Worm (Caenorhabditis elegans) whole organism, L3 larva: ENCODE data around the gene F40H6.5.

Experiments
- R02D3.7 ChIP-seq: fragments of 150-350 bp; optimal IDR thresholded peaks from 2 replicates; lab custom pipeline; 2014; ENCODE audit warnings: missing biosample characterization, missing genetic modification characterization
- ceh-28 ChIP-seq: fragments of 150-350 bp; optimal IDR thresholded peaks from 2 replicates; lab custom pipeline; 2014; ENCODE audit warnings: missing biosample characterization, missing genetic modification reagents, missing genetic modification characterization
- ceh-9 ChIP-seq: sonication (generic microtip); optimal IDR thresholded peaks from 2 replicates; lab custom pipeline; 2018; ENCODE audit warnings: missing biosample characterization, missing genetic modification characterization
- daf-12 ChIP-seq: fragments of 150-350 bp; optimal IDR thresholded peaks from 2 replicates; lab custom pipeline; 2014; ENCODE audit warnings: missing biosample characterization, missing genetic modification reagents, missing genetic modification characterization
- egl-27 ChIP-seq: sonication (generic microtip); optimal IDR thresholded peaks from 4 replicates; lab custom pipeline; 2017; ENCODE audit warnings: missing biosample characterization, missing genetic modification reagents, missing genetic modification characterization
- egl-5 ChIP-seq: fragments of 150-350 bp; optimal IDR thresholded peaks from 2 replicates; lab custom pipeline; 2017; ENCODE audit warnings: missing biosample characterization, missing genetic modification reagents, missing genetic modification characterization, inconsistent platforms
- elt-1 ChIP-seq: fragments of 150-350 bp; optimal IDR thresholded peaks from 2 replicates; lab custom pipeline; 2014; ENCODE audit warnings: missing biosample characterization, missing genetic modification characterization
- elt-3 ChIP-seq, 3 experiments: fragments of 150-350 bp in 1 of 3; sonication (generic microtip) in 2 of 3; optimal IDR thresholded peaks; 2 replicates in 2 of 3; 4 replicates in 1 of 3; lab custom pipeline; 2014 to 2017; ENCODE audit warnings: missing biosample characterization in 3 of 3, missing genetic modification characterization in 3 of 3
- eor-1 ChIP-seq, 2 experiments: fragments of 150-350 bp; optimal IDR thresholded peaks; 2 replicates each; lab custom pipeline; 2014 to 2018; ENCODE audit warnings: missing biosample characterization in 2 of 2, missing genetic modification characterization in 2 of 2
- fkh-10 ChIP-seq: sonication (generic microtip); optimal IDR thresholded peaks from 2 replicates; lab custom pipeline; 2017; ENCODE audit warnings: missing biosample characterization, missing genetic modification reagents, missing genetic modification characterization
- fkh-2 ChIP-seq: fragments of 150-350 bp; optimal IDR thresholded peaks from 2 replicates; lab custom pipeline; 2014; ENCODE audit warnings: missing biosample characterization, missing genetic modification reagents, missing genetic modification characterization
- fos-1 ChIP-seq: fragments of 150-350 bp; optimal IDR thresholded peaks from 2 replicates; lab custom pipeline; 2014; ENCODE audit warnings: missing biosample characterization, missing genetic modification characterization
- hmg-11 ChIP-seq: sonication (generic microtip); optimal IDR thresholded peaks from 2 replicates; lab custom pipeline; 2016; ENCODE audit warnings: missing genetic modification characterization, missing compliant biosample characterization
- jun-1 ChIP-seq: fragments of 150-350 bp; optimal IDR thresholded peaks from 2 replicates; lab custom pipeline; 2014; ENCODE audit warnings: missing biosample characterization, missing genetic modification reagents, missing genetic modification characterization
- lin-15B ChIP-seq: fragments of 150-350 bp; optimal IDR thresholded peaks from 2 replicates; lab custom pipeline; 2014; ENCODE audit warnings: missing biosample characterization, missing genetic modification characterization
- lsy-12 ChIP-seq: sonication (generic microtip); optimal IDR thresholded peaks from 2 replicates; lab custom pipeline; 2016; ENCODE audit warnings: mild to moderate bottlenecking, missing genetic modification characterization, missing compliant biosample characterization
- mdl-1 ChIP-seq: fragments of 150-350 bp; optimal IDR thresholded peaks from 2 replicates; lab custom pipeline; 2014; ENCODE audit warnings: missing biosample characterization, missing genetic modification characterization
- mml-1 ChIP-seq: fragments of 150-350 bp; sonication (generic microtip); optimal IDR thresholded peaks from 3 replicates; lab custom pipeline; 2014; ENCODE audit warnings: missing biosample characterization, missing genetic modification characterization
- nfya-1 ChIP-seq: sonication (generic microtip); optimal IDR thresholded peaks from 2 replicates; lab custom pipeline; 2017; ENCODE audit warnings: missing genetic modification characterization, mild to moderate bottlenecking, missing compliant biosample characterization, antibody characterized with exemption, moderate library complexity; ENCODE audit not compliant: insufficient read depth
- nhr-11 ChIP-seq: fragments of 150-350 bp; optimal IDR thresholded peaks from 2 replicates; lab custom pipeline; 2014; ENCODE audit warnings: missing biosample characterization, missing genetic modification characterization
- nhr-12 ChIP-seq: fragments of 150-350 bp; optimal IDR thresholded peaks from 2 replicates; lab custom pipeline; 2014; ENCODE audit warnings: missing biosample characterization, missing genetic modification characterization
- nhr-237 ChIP-seq: fragments of 150-350 bp; optimal IDR thresholded peaks from 2 replicates; lab custom pipeline; 2014; ENCODE audit warnings: missing biosample characterization, missing genetic modification characterization
- nhr-25 ChIP-seq: sonication (generic microtip); optimal IDR thresholded peaks from 2 replicates; lab custom pipeline; 2017; ENCODE audit warnings: missing biosample characterization, missing genetic modification characterization
- nhr-28 ChIP-seq: fragments of 150-350 bp; optimal IDR thresholded peaks from 2 replicates; lab custom pipeline; 2014; ENCODE audit warnings: missing biosample characterization, missing genetic modification characterization
- nhr-67 ChIP-seq: fragments of 150-350 bp; optimal IDR thresholded peaks from 2 replicates; lab custom pipeline; 2014; ENCODE audit warnings: missing biosample characterization, missing genetic modification characterization
- nhr-77 ChIP-seq: fragments of 150-350 bp; optimal IDR thresholded peaks from 2 replicates; lab custom pipeline; 2014; ENCODE audit warnings: missing biosample characterization, missing genetic modification characterization
- pha-4 ChIP-seq: fragments of 150-350 bp; optimal IDR thresholded peaks from 2 replicates; lab custom pipeline; 2014; ENCODE audit warnings: missing biosample characterization, missing genetic modification reagents, missing genetic modification characterization
- pqm-1 ChIP-seq: fragments of 150-350 bp; optimal IDR thresholded peaks from 2 replicates; lab custom pipeline; 2017; ENCODE audit warnings: missing biosample characterization, missing genetic modification characterization, inconsistent platforms
- snpc-4 ChIP-seq: fragments of 150-350 bp; optimal IDR thresholded peaks from 2 replicates; lab custom pipeline; 2014; ENCODE audit warnings: missing biosample characterization, missing genetic modification characterization
- tbx-2 ChIP-seq: sonication (generic microtip); optimal IDR thresholded peaks from 2 replicates; lab custom pipeline; 2016; ENCODE audit warnings: mild to moderate bottlenecking, missing genetic modification characterization, missing compliant biosample characterization
- unc-39 ChIP-seq: sonication (generic microtip); optimal IDR thresholded peaks from 4 replicates; lab custom pipeline; 2017; ENCODE audit warnings: missing biosample characterization, missing genetic modification characterization
- unc-62 ChIP-seq: fragments of 150-350 bp; sonication (generic microtip); optimal IDR thresholded peaks from 4 replicates; lab custom pipeline; 2014; ENCODE audit warnings: missing biosample characterization, missing genetic modification reagents, missing genetic modification characterization
- zag-1 ChIP-seq: fragments of 150-350 bp; optimal IDR thresholded peaks from 2 replicates; lab custom pipeline; 2014; ENCODE audit warnings: missing biosample characterization, missing genetic modification characterization
- ztf-11 ChIP-seq: fragments of 150-350 bp; optimal IDR thresholded peaks from 2 replicates; lab custom pipeline; 2014; ENCODE audit warnings: missing biosample characterization, missing genetic modification characterization

Gene F40H6.5

ce11 chrIII:6056179-6056578, 573 bp upstream of the F40H6.5 start:
- no peak for TF ChIP-seq nhr-237
- no peak for TF ChIP-seq jun-1 (tag; lab: Kevin White, UChicago)
- no peak for TF ChIP-seq daf-12 (tag; lab: Kevin White, UChicago)
- no peak for TF ChIP-seq fos-1 (tag; lab: Kevin White, UChicago)
- no peak for TF ChIP-seq pha-4 (tag; lab: Kevin White, UChicago)
- no peak for TF ChIP-seq nhr-11 (tag; lab: Kevin White, UChicago)
- TF ChIP-seq hmg-11 (tag; lab: Kevin White, UChicago), result no peak
- TF ChIP-seq, all 47 proteins: peak for 0

- no peak for TF ChIP-seq fkh-2 (tag; lab: Kevin White, UChicago)
- TF ChIP-seq pqm-1 (tag; lab: Kevin White, UChicago), result no peak
- TF ChIP-seq tbx-2 (tag; lab: Kevin White, UChicago), result no peak
- no peak for TF ChIP-seq unc-39
- no peak for TF ChIP-seq ceh-28 (tag; lab: Kevin White, UChicago)
- TF ChIP-seq lin-15B (tag; lab: Kevin White, UChicago), result no peak
- no peak for TF ChIP-seq snpc-4 (tag; lab: Kevin White, UChicago)
- TF ChIP-seq eor-1 (tag; optimal IDR thresholded peaks at IDR 0.05; lab: Kevin White, UChicago), result no peak
Measured at ce11 chrIII:6046881-6047280, 8.7 kb downstream of the F40H6.5 start, which contains the start of gene tbx-11. Gene tbx-11 (minus strand): TSS chrIII:6046981.

- TF ChIP-seq fkh-2 (tag; lab: Kevin White, UChicago) (no peak), nhr-25 (no peak), egl-5 (tag; lab: Kevin White, UChicago) (no peak), ceh-9 (no peak), ztf-11 (tag; lab: Kevin White, UChicago) (no peak), mml-1 (tag; lab: Kevin White, UChicago) (no peak), snpc-4 (tag; lab: Kevin White, UChicago) (no peak), nfya-1 (tag; lab: Kevin White, UChicago) (no peak), unc-62 (GFP tag; lab: Kevin White, UChicago) (no peak)
- TF ChIP-seq, all 47 proteins: peak for 0
Measured at ce11 chrIII:6039370-6039769, 16.2 kb downstream of the F40H6.5 start, which contains the start of gene ift-139. Gene ift-139 (minus strand): TSS chrIII:6039470.

- TF ChIP-seq R02D3.7 (no peak), snpc-4 (tag; lab: Kevin White, UChicago) (no peak), egl-5 (tag; lab: Kevin White, UChicago) (no peak)
Measured at ce11 chrIII:6030483-6030882, 25.1 kb downstream of the F40H6.5 start, which contains the start of gene ZK328.6. Gene ZK328.6 (minus strand): TSS chrIII:6030583.

- no peak for TF ChIP-seq egl-27
- TF ChIP-seq fkh-2 (tag; lab: Kevin White, UChicago), result no peak
- no peak for TF ChIP-seq fkh-10 (GFP tag; lab: Kevin White, UChicago)
- no peak for TF ChIP-seq nhr-67 (tag; lab: Kevin White, UChicago)
- TF ChIP-seq nhr-237, result no peak
- no peak for TF ChIP-seq pha-4 (tag; lab: Kevin White, UChicago)
- TF ChIP-seq nhr-28, result no peak
- no peak for TF ChIP-seq fos-1 (tag; lab: Kevin White, UChicago)
- no peak for TF ChIP-seq daf-12 (tag; lab: Kevin White, UChicago)
- no peak for TF ChIP-seq elt-3 (tag; optimal IDR thresholded peaks at IDR 0.05; lab: Kevin White, UChicago)
- no peak for TF ChIP-seq unc-39
- no peak for TF ChIP-seq mdl-1 (tag; lab: Kevin White, UChicago)
- no peak for TF ChIP-seq nhr-12 (tag; lab: Kevin White, UChicago)
- TF ChIP-seq eor-1 (tag; optimal IDR thresholded peaks at IDR 0.05; lab: Kevin White, UChicago), result no peak
- TF ChIP-seq lsy-12 (tag; lab: Kevin White, UChicago), result no peak
- TF ChIP-seq elt-1 (tag; lab: Kevin White, UChicago), result no peak
- no peak for TF ChIP-seq nhr-77 (tag; lab: Kevin White, UChicago)
- no peak for TF ChIP-seq zag-1 (tag; lab: Kevin White, UChicago)
Measured at ce11 chrIII:6028432-6028831, 27.2 kb downstream of the F40H6.5 start, which contains the start of gene tbx-7. Gene tbx-7 (minus strand): TSS chrIII:6028532.
